Fruit fly (Drosophila melanogaster) whole organism, prepupa: ENCODE results near the gene CG13108.

Experiments used
- Blimp-1 ChIP-seq: fragments of 200-800 bp; sonication (Bioruptor generic); optimal IDR thresholded peaks from 3 replicates; lab custom pipeline; 2017; ENCODE audit warnings: missing biosample characterization, missing genetic modification characterization, mild to moderate bottlenecking, moderate library complexity, missing genetic modification reagents
- CG10631 ChIP-seq: fragments of 200-800 bp; sonication (Bioruptor generic); optimal IDR thresholded peaks from 2 replicates; lab custom pipeline; 2016; ENCODE audit warnings: missing biosample characterization, missing genetic modification characterization
- CG11294 ChIP-seq: fragments of 200-800 bp; sonication (Bioruptor generic); IDR thresholded peaks from 2 replicates; pipeline ENCODE4 v1.3.6; 2022; ENCODE audit warnings: missing biosample characterization, missing genetic modification characterization
- CG11902 ChIP-seq: fragments of 200-800 bp; sonication (Bioruptor generic); optimal IDR thresholded peaks from 3 replicates; lab custom pipeline; 2016; ENCODE audit warnings: missing biosample characterization, missing genetic modification characterization
- CG15336 ChIP-seq: fragments of 200-800 bp; sonication (Bioruptor generic); IDR thresholded peaks from 2 replicates; pipeline ENCODE4 v1.3.6; 2022; ENCODE audit warnings: missing biosample characterization, missing genetic modification characterization
- CG1621 ChIP-seq: fragments of 200-800 bp; sonication (Bioruptor generic); optimal IDR thresholded peaks from 3 replicates; lab custom pipeline; 2018; ENCODE audit warnings: missing biosample characterization, mild to moderate bottlenecking, missing genetic modification characterization
- CG3032 ChIP-seq: fragments of 200-800 bp; optimal IDR thresholded peaks from 2 replicates; lab custom pipeline; 2019; ENCODE audit warnings: missing biosample characterization, mild to moderate bottlenecking, missing genetic modification characterization, moderate library complexity
- CG32006 ChIP-seq: fragments of 200-800 bp; sonication (Bioruptor generic); optimal IDR thresholded peaks from 3 replicates; lab custom pipeline; 2017; ENCODE audit warnings: missing biosample characterization, mild to moderate bottlenecking, missing genetic modification characterization
- CG3919 ChIP-seq: fragments of 200-800 bp; sonication (Bioruptor generic); optimal IDR thresholded peaks from 3 replicates; lab custom pipeline; 2016; ENCODE audit warnings: missing biosample characterization, missing genetic modification characterization
- CG4318 ChIP-seq: fragments of 200-800 bp; sonication (Bioruptor generic); optimal IDR thresholded peaks from 3 replicates; lab custom pipeline; 2017; ENCODE audit warnings: missing biosample characterization, mild to moderate bottlenecking, missing genetic modification characterization
- CG6163 ChIP-seq: fragments of 200-800 bp; sonication (Bioruptor generic); IDR thresholded peaks from 3 replicates; pipeline ENCODE4 v1.3.6; 2022; ENCODE audit warnings: missing biosample characterization, missing genetic modification characterization
- CG6276 ChIP-seq: fragments of 200-800 bp; sonication (Bioruptor generic); optimal IDR thresholded peaks from 2 replicates; lab custom pipeline; 2017; ENCODE audit warnings: missing biosample characterization, mild to moderate bottlenecking, missing genetic modification characterization
- CG6808 ChIP-seq: fragments of 200-800 bp; sonication (Bioruptor generic); optimal IDR thresholded peaks from 3 replicates; lab custom pipeline; 2017; ENCODE audit warnings: missing biosample characterization, missing genetic modification characterization, mild to moderate bottlenecking, moderate library complexity, missing genetic modification reagents
- CG6854 ChIP-seq: fragments of 200-800 bp; sonication (Bioruptor generic); optimal IDR thresholded peaks from 2 replicates; lab custom pipeline; 2017; ENCODE audit warnings: missing biosample characterization, mild to moderate bottlenecking, missing genetic modification characterization
- CG8119 ChIP-seq: fragments of 200-800 bp; sonication (Bioruptor generic); IDR thresholded peaks from 3 replicates; pipeline ENCODE4 v1.3.6; 2022; ENCODE audit warnings: missing biosample characterization, missing genetic modification characterization
- CG8632 ChIP-seq: fragments of 200-800 bp; sonication (Bioruptor generic); optimal IDR thresholded peaks from 3 replicates; lab custom pipeline; 2016; ENCODE audit warnings: missing biosample characterization, missing genetic modification characterization
- Eip75B ChIP-seq: fragments of 200-800 bp; sonication (Bioruptor generic); optimal IDR thresholded peaks from 3 replicates; lab custom pipeline; 2016; ENCODE audit warnings: missing biosample characterization, missing genetic modification characterization
- Eip78C ChIP-seq: fragments of 200-800 bp; sonication (Bioruptor generic); peaks from one replicate; lab custom pipeline; 2016; ENCODE audit warnings: missing biosample characterization, missing genetic modification characterization
- Eip93F ChIP-seq: fragments of 200-800 bp; sonication (Bioruptor generic); optimal IDR thresholded peaks from 2 replicates; lab custom pipeline; 2016; ENCODE audit warnings: missing biosample characterization, mild to moderate bottlenecking, missing genetic modification characterization
- Gug ChIP-seq: fragments of 200-800 bp; sonication (Bioruptor generic); IDR thresholded peaks from 2 replicates; pipeline ENCODE4 v1.3.6; 2022; ENCODE audit warnings: missing biosample characterization, missing genetic modification characterization
- Hr38 ChIP-seq: sonication (Bioruptor generic); optimal IDR thresholded peaks from 2 replicates; lab custom pipeline; 2016; ENCODE audit warnings: missing biosample characterization, missing genetic modification characterization
- Hr4 ChIP-seq: fragments of 200-800 bp; sonication (Bioruptor generic); optimal IDR thresholded peaks from 3 replicates; lab custom pipeline; 2016; ENCODE audit warnings: missing biosample characterization, missing genetic modification characterization
- Lpt ChIP-seq: fragments of 200-800 bp; sonication (Bioruptor generic); optimal IDR thresholded peaks from 3 replicates; lab custom pipeline; 2016; ENCODE audit warnings: missing biosample characterization, missing genetic modification characterization
- OdsH ChIP-seq: fragments of 200-800 bp; sonication (Bioruptor generic); optimal IDR thresholded peaks from 3 replicates; lab custom pipeline; 2016; ENCODE audit warnings: missing biosample characterization, missing genetic modification characterization
- Smox ChIP-seq: fragments of 200-800 bp; sonication (Bioruptor generic); optimal IDR thresholded peaks from 3 replicates; lab custom pipeline; 2016; ENCODE audit warnings: missing biosample characterization, missing genetic modification characterization
- Sox102F ChIP-seq: fragments of 200-800 bp; sonication (Bioruptor generic); optimal IDR thresholded peaks from 2 replicates; lab custom pipeline; 2016; ENCODE audit warnings: missing biosample characterization, mild to moderate bottlenecking, missing genetic modification characterization
- Sox14 ChIP-seq: fragments of 200-800 bp; sonication (Bioruptor generic); optimal IDR thresholded peaks from 3 replicates; lab custom pipeline; 2016; ENCODE audit warnings: missing biosample characterization, missing genetic modification characterization
- cyc ChIP-seq: fragments of 200-800 bp; sonication (Bioruptor generic); optimal IDR thresholded peaks from 3 replicates; lab custom pipeline; 2016; ENCODE audit warnings: missing biosample characterization, missing genetic modification characterization
- dac ChIP-seq: fragments of 200-800 bp; sonication (Bioruptor generic); optimal IDR thresholded peaks from 2 replicates; lab custom pipeline; 2017; ENCODE audit warnings: missing biosample characterization, mild to moderate bottlenecking, missing genetic modification characterization
- dsx ChIP-seq: fragments of 200-800 bp; optimal IDR thresholded peaks from 3 replicates; lab custom pipeline; 2019; ENCODE audit warnings: missing biosample characterization, mild to moderate bottlenecking, missing genetic modification characterization, moderate library complexity; ENCODE audit not compliant: poor library complexity, severe bottlenecking
- eg ChIP-seq: fragments of 200-800 bp; sonication (Bioruptor generic); IDR thresholded peaks from 3 replicates; pipeline ENCODE4 v1.3.6; 2022; ENCODE audit warnings: missing biosample characterization, missing genetic modification characterization
- esn ChIP-seq: fragments of 200-800 bp; sonication (Bioruptor generic); optimal IDR thresholded peaks from 2 replicates; lab custom pipeline; 2016; ENCODE audit warnings: missing biosample characterization, mild to moderate bottlenecking, missing genetic modification characterization, moderate library complexity
- fd59A ChIP-seq: fragments of 200-800 bp; sonication (Bioruptor generic); optimal IDR thresholded peaks from 2 replicates; lab custom pipeline; 2017; ENCODE audit warnings: missing biosample characterization, mild to moderate bottlenecking, missing genetic modification characterization, missing genetic modification reagents
- fd85E ChIP-seq: fragments of 200-800 bp; sonication (Bioruptor generic); optimal IDR thresholded peaks from 3 replicates; lab custom pipeline; 2016; ENCODE audit warnings: missing biosample characterization, missing genetic modification characterization
- fkh ChIP-seq: fragments of 200-800 bp; sonication (Bioruptor generic); optimal IDR thresholded peaks from 3 replicates; lab custom pipeline; 2017; ENCODE audit warnings: missing biosample characterization, mild to moderate bottlenecking, missing genetic modification characterization, moderate library complexity
- lz ChIP-seq: fragments of 200-800 bp; sonication (Bioruptor generic); optimal IDR thresholded peaks from 3 replicates; lab custom pipeline; 2016; ENCODE audit warnings: missing biosample characterization, missing genetic modification characterization
- salr ChIP-seq, 2 experiments: fragments of 200-800 bp; sonication (Bioruptor generic); optimal IDR thresholded peaks; 3 replicates each; lab custom pipeline; 2016 to 2018; ENCODE audit warnings: missing biosample characterization in 2 of 2, missing genetic modification characterization in 2 of 2, mild to moderate bottlenecking in 1 of 2
- ss ChIP-seq, 2 experiments: fragments of 200-800 bp; sonication (Bioruptor generic); optimal IDR thresholded peaks; 2 replicates in 1 of 2; 3 replicates in 1 of 2; lab custom pipeline; 2017 to 2018; ENCODE audit warnings: mild to moderate bottlenecking in 2 of 2, missing biosample characterization in 2 of 2, missing genetic modification characterization in 2 of 2, moderate library complexity in 1 of 2
- svp ChIP-seq: fragments of 200-800 bp; sonication (Bioruptor generic); peaks from one replicate; lab custom pipeline; 2016; ENCODE audit warnings: missing biosample characterization, missing genetic modification characterization
- topi ChIP-seq: fragments of 200-800 bp; sonication (Bioruptor generic); optimal IDR thresholded peaks from 3 replicates; lab custom pipeline; 2016; ENCODE audit warnings: missing biosample characterization, missing genetic modification characterization
- vri ChIP-seq: fragments of 200-800 bp; sonication (Bioruptor generic); optimal IDR thresholded peaks from 3 replicates; lab custom pipeline; 2016; ENCODE audit warnings: missing biosample characterization, mild to moderate bottlenecking, missing genetic modification characterization

The CG13108 gene

DNA sequence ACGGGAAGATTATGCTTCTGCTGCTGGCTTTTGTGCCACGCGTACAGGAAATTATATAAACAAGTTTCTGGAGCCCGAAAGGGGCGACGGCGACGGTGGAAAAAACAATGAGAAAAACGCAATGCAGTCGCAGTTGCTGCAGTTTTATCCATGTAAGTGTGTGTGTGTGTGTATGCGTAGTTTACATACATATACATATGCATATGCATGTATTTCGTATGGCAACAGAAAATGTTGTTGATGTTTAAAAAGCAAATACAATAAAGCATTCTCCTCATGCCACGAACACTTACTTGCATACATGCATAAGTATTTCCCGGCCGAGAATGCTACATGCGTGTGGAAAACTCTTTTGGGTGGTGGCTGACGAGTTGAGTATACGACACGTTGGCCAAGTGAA lies 26.2 kb downstream of the CG13108 start (continued):
- TF ChIP-seq Eip93F (GFP tag; lab: Kevin White, UChicago): no peak
- TF ChIP-seq topi (GFP tag; lab: Kevin White, UChicago): no peak
- TF ChIP-seq CG3032: peak; percentile 35
- peak in 1 of 2 experiments; percentile 43 for TF ChIP-seq salr (GFP tag; optimal IDR thresholded peaks at IDR 0.05; lab: Kevin White, UChicago)
- peak; percentile 5 for TF ChIP-seq Hr4
- TF ChIP-seq CG1621 (tag; lab: Kevin White, UChicago): peak; percentile 39
- no peak for TF ChIP-seq fd59A (GFP tag; lab: Kevin White, UChicago)
- peak; percentile 56 for TF ChIP-seq Sox14
- no peak for TF ChIP-seq svp (GFP tag; lab: Kevin White, UChicago)
- TF ChIP-seq Smox: no peak
- TF ChIP-seq fd85E (GFP tag; lab: Kevin White, UChicago): no peak
- TF ChIP-seq Eip75B (GFP tag; lab: Kevin White, UChicago): peak; percentile 7
- TF ChIP-seq dac (GFP tag; lab: Kevin White, UChicago): no peak
- peak; percentile 82 for TF ChIP-seq Eip78C (GFP tag; lab: Kevin White, UChicago)
- peak; percentile 75 to 77 for TF ChIP-seq ss (GFP tag; optimal IDR thresholded peaks at IDR 0.05; lab: Kevin White, UChicago)
- no peak for TF ChIP-seq cyc (GFP tag; lab: Kevin White, UChicago)
- peak; percentile 17; the same call in 1 of the 2 replicates for TF ChIP-seq Gug (GFP tag; lab: Robert Waterston, UW)
- TF ChIP-seq CG6163 (GFP tag; lab: Robert Waterston, UW): peak; percentile 57; the same call in 2 of the 3 replicates
- peak; percentile 17 for TF ChIP-seq CG3919 (GFP tag; lab: Kevin White, UChicago)
- TF ChIP-seq CG32006: peak; percentile 9
- peak; percentile 83 for TF ChIP-seq fkh (GFP tag; lab: Kevin White, UChicago)
- TF ChIP-seq dsx: peak; percentile 39
- no peak for TF ChIP-seq Sox102F (GFP tag; lab: Kevin White, UChicago)

- no peak for TF ChIP-seq CG3032
- peak; percentile 11 for TF ChIP-seq vri (GFP tag; lab: Kevin White, UChicago)
- TF ChIP-seq Hr4: no peak
Observed at dm6 chr2L:9192313-9192712, 28.3 kb downstream of the CG13108 start.

DNA sequence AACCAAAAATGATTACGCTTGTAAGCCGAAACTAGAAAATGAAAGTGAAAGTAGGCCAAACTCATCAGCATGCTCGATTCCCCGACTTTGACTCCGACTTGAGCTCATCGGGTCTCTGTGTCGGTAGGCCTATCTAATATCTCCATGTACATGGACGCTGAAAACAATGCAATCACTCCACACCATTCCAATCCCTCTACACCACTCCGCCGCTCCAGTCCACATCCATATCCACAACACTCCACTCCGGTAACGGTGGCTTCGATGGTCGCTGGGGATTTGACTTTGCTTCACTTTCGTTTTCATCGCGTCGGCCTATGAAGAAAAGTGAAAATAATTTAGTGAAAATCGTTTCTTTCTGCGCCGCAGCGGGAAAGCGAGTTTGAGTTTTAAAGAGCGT lies 29.6 kb downstream of the CG13108 start:
- no peak for TF ChIP-seq fd85E (GFP tag; lab: Kevin White, UChicago)
- TF ChIP-seq lz (GFP tag; lab: Kevin White, UChicago): no peak
- TF ChIP-seq CG15336: peak; percentile 32; the same call in 1 of the 2 replicates
- TF ChIP-seq, all 60 proteins: peak for 1

DNA sequence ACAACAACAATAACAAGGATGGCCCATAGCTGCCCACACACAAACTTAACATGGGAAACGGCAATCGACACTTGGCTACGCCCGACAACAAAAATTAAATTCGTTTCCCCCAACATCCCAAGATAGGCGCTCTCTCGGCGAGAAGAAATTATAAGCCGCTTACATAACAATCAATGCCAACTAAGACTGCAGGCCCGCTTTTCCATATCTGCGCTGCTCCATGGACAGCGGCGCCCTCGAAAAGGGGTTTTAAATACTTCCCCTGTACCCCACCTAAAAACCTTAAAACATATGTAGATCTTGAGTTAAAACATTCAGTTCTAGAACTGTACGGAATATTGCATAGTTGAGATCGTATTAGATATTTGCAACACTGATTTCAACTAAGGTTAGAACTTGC lies 30.6 kb downstream of the CG13108 start:
- TF ChIP-seq CG32006 (peak; percentile 32), CG8119 (0 out of 3 replicates have a peak, but pooled peaks have one; percentile 26), Blimp-1 (no peak)

DNA sequence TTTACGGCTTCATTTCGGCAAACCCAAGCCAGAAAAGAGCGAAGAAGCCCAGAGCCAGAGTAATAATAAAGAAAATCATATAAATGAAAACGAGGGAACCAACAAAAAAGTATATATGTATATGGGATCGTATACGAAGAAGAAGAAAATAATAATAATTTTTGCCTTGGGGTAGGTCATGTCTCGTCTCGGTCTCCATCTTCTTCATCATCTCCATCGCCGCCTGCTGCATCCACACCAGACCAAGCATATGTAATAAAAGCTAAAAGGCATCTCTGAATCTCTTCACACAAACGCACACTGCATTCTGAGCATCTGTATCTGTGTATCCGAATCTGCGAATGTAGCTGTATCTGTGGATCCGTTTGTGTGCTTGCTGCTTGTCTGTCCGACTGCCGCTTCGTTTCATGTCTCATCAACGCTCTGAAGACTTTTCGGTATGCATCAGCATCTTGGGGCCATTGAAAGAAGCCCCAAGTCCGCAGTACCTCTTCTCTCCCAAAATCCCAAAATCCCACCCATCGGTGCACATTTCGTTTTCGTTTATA lies 34.4 kb downstream of the CG13108 start:
- no peak for TF ChIP-seq CG6276 (GFP tag; lab: Kevin White, UChicago)
- TF ChIP-seq ss (GFP tag; optimal IDR thresholded peaks at IDR 0.05; lab: Kevin White, UChicago): peak; percentile 41 to 52
- no peak for TF ChIP-seq CG8119
- TF ChIP-seq eg (GFP tag; lab: Robert Waterston, UW): no peak; the same call in 2 of the 3 replicates
- no peak for TF ChIP-seq CG8632 (GFP tag; lab: Kevin White, UChicago)
- no peak for TF ChIP-seq OdsH
- no peak for TF ChIP-seq lz (GFP tag; lab: Kevin White, UChicago)
- TF ChIP-seq CG10631 (GFP tag; lab: Kevin White, UChicago): no peak
- TF ChIP-seq CG32006: no peak
- TF ChIP-seq Blimp-1: no peak
- peak; percentile 46 for TF ChIP-seq CG1621 (tag; lab: Kevin White, UChicago)
- peak; percentile 4 for TF ChIP-seq Lpt (GFP tag; lab: Kevin White, UChicago)
- no peak for TF ChIP-seq esn
- TF ChIP-seq Hr38 (GFP tag; lab: Kevin White, UChicago): no peak
- TF ChIP-seq svp (GFP tag; lab: Kevin White, UChicago): no peak
- TF ChIP-seq CG6163 (GFP tag; lab: Robert Waterston, UW): 0 out of 3 replicates have a peak, but pooled peaks have one; percentile 18
- peak; percentile 22 for TF ChIP-seq CG6808 (GFP tag; lab: Kevin White, UChicago)
- TF ChIP-seq Hr4: no peak
- peak; percentile 25 for TF ChIP-seq Eip78C (GFP tag; lab: Kevin White, UChicago)
- no peak for TF ChIP-seq CG4318 (GFP tag; lab: Kevin White, UChicago)
- no peak for TF ChIP-seq CG6854 (GFP tag; lab: Kevin White, UChicago)
- TF ChIP-seq Eip75B (GFP tag; lab: Kevin White, UChicago): no peak
- no peak for TF ChIP-seq Smox
- TF ChIP-seq CG11294 (GFP tag; lab: Robert Waterston, UW): no peak
- TF ChIP-seq CG11902 (GFP tag; lab: Kevin White, UChicago): no peak
- peak; percentile 49 for TF ChIP-seq dsx
